Worm (Caenorhabditis elegans): Measurements from ENCODE around the gene mog-4.

DNA sequence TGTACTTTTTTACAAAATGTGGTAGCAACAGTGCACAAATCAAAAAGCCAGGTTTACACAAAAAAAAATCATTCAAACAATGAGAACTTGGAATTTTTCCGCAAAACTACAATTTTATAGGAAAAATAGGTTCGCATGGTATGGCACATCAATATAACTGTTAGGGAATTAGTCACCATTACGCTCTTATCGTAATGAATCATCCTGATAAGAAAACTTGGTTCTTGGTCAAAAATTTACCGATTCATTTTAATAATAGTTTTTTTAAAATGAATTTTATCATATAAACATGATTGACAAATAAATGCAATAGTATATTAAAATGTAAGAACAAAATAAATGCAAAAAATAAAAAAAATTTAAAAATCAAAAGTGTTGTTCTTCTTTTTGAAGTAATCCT lies 20.8 kb downstream of the mog-4 start:
- no peak for TF ChIP-seq daf-12 (tag; optimal IDR thresholded peaks at IDR 0.05)
- no peak for TF ChIP-seq dmd-6 (GFP tag; IDR thresholded peaks at IDR 0.05)
- TF ChIP-seq lim-7 (GFP tag; IDR thresholded peaks at IDR 0.05): no peak
- no peak for TF ChIP-seq zag-1 (tag; optimal IDR thresholded peaks at IDR 0.05)
- no peak for TF ChIP-seq nhr-76 (tag; optimal IDR thresholded peaks at IDR 0.05)
- TF ChIP-seq nhr-11 (tag; optimal IDR thresholded peaks at IDR 0.05): no peak
- TF ChIP-seq ama-1 (optimal IDR thresholded peaks at IDR 0.05): no peak
- no peak for TF ChIP-seq aly-2 (tag; optimal IDR thresholded peaks at IDR 0.05)
- TF ChIP-seq ceh-32 (tag; optimal IDR thresholded peaks at IDR 0.05; ENCODE audit: poor library complexity): no peak
- no peak for TF ChIP-seq lsy-2 (tag; optimal IDR thresholded peaks at IDR 0.05)
- no peak for TF ChIP-seq gei-8 (GFP tag; optimal IDR thresholded peaks at IDR 0.05)

Data from whole organism, L4 larva.